Fruit fly (Drosophila melanogaster): Measurements from ENCODE around the gene cold.

The cold gene

DNA sequence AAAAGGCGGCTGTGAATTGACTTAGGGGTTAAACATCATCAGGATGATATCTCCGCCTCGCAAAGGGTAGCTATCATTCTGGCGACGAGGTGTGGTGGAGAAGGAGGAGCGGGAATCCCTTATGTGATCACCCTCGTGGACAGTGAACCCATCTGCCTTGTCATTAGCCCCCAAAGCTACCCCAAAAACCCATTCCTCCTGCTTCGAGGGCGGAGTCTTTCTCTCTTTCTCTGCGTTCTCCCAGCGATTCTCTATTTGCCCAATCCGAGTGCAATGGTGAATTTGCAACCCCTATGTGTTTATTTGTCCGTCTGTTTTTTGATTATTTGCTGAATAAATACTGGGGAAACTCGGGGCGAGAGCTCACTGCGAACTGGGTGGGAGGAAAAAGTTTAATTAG lies 11.2 kb downstream of the cold start:
- TF ChIP-seq dmrt93B (GFP tag; optimal IDR thresholded peaks at IDR 0.05) (no peak), Myc (optimal IDR thresholded peaks at IDR 0.05) (no peak), Hr83 (GFP tag; optimal IDR thresholded peaks at IDR 0.05; ENCODE audit: poor library complexity, severe bottlenecking) (no peak), Dfd (GFP tag; optimal IDR thresholded peaks at IDR 0.05) (no peak), Dif (GFP tag; optimal IDR thresholded peaks at IDR 0.05; ENCODE audit: partially characterized antibody) (no peak), fru (GFP tag; optimal IDR thresholded peaks at IDR 0.05) (no peak), Vsx2 (GFP tag; optimal IDR thresholded peaks at IDR 0.05; ENCODE audit: partially characterized antibody) (peak; percentile 41)

DNA sequence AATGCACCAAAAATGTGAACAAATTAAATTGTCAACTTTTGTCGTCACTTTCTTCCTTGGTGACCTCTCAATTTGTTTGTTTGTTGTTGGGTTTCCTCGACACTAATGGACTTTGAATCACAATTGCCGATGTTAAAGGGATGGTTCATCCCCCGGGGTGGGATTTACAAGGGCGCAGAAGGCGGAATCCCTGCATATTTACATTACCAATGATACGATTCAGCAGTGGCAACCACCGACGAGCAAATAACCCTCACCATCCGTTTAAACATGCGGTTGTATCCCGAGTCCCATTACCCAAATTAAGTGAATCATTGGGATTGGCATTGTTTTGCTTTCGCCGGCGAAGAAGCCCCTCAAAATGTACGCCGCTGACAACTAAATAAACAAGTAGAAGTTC lies 17.4 kb downstream of the cold start:
- TF ChIP-seq woc (GFP tag; optimal IDR thresholded peaks at IDR 0.05) = no peak
- no peak for TF ChIP-seq Hnf4 (GFP tag; optimal IDR thresholded peaks at IDR 0.05)
- TF ChIP-seq jim (GFP tag; optimal IDR thresholded peaks at IDR 0.05) = no peak
- TF ChIP-seq Vsx2 (GFP tag; optimal IDR thresholded peaks at IDR 0.05; ENCODE audit: partially characterized antibody) = no peak

DNA sequence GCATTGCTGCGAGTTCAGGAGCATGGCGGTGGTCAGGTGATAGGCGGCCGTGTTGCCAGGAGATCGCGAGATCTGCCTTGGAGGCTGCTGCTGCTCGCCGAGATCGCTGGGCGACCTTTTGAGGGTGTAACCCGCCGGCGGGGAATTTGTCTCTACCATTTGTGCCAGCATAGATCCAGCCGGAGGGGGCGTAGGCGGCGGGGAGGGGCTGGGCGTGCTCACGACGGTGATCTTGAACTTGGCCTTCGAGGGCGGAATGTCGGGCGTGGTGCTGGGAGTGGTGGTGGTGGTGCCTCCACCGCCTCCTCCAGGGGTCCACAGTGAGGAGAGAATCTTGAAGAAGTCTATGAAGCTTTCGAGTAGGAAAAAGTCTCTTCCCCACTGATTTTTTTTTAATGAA lies 20.0 kb downstream of the cold start:
- TF ChIP-seq woc (GFP tag; optimal IDR thresholded peaks at IDR 0.05) = no peak
- no peak for TF ChIP-seq CG32264 (GFP tag; optimal IDR thresholded peaks at IDR 0.05)
- TF ChIP-seq Vsx2 (GFP tag; optimal IDR thresholded peaks at IDR 0.05; ENCODE audit: partially characterized antibody) = no peak
- TF ChIP-seq Dfd (GFP tag; optimal IDR thresholded peaks at IDR 0.05) = peak; percentile 91

DNA sequence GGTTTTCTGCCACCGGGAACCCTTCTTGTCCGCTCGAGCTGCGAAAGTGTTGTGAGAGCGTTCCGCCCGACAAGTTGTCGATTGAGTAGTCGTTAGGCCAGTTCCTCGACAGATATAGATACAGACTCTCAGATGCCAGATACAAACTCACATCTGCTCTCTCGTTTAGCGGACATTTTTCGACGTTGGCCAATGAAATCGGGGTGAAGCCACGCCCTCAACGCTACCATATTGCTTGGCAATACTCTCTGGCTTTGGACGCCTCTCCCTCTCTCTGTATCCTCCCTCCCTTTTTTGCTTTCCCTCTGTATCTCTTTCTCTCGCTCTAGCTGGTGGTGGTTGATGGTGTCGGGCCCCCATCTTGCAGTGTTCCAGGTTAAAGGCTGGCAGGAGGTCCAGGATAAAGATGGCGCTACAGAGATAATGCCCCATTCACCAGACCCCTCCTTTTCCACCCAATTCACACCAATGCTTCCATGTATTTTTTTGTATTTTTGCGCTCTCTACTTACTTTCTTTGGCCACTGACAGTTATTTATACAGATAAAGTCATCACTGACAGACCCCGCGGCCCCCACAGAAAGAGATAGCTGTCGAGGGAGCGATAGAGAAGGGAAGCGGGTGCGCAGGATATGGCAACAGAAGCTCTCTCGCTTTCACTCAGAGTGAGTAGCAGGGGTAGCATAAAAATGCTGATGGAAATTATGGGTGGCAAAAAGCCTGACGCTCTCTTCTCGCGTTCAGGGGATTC lies 20.7 kb downstream of the cold start, which contains the start of gene Gsc:
Gsc (minus strand) TSS at position 51 of the 750 bp plus-strand sequence.
- TF ChIP-seq Dif (GFP tag; optimal IDR thresholded peaks at IDR 0.05; ENCODE audit: partially characterized antibody) = peak; percentile 87
- peak; percentile 66 to 85 for TF ChIP-seq dl (GFP tag; optimal IDR thresholded peaks at IDR 0.05; ENCODE audit: insufficient read depth in 1 of 2, partially characterized antibody in 2 of 2)
- TF ChIP-seq CrebA (GFP tag; optimal IDR thresholded peaks at IDR 0.05; ENCODE audit: borderline replicate concordance) = no peak

DNA sequence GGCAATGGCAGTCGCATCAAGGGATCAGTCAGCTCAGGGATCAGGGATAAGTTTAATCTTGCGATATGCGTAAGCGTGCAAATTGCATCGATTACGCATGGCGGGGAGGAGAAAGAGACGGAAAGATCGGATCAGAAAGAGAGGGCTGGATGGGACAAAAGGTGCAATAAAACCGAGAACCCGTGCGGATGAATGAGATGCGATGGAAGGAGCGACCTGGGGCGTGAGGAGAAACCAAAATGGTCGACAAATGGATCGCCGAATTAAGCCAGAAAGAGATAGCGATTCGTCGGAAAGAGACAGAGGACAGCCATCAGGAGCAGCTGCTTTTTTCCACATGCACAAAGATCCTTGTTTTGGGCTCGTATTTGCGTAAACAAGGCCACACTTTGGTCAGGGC lies 23.7 kb downstream of the cold start:
- no peak for TF ChIP-seq dl (GFP tag; optimal IDR thresholded peaks at IDR 0.05; ENCODE audit: insufficient read depth in 1 of 2, partially characterized antibody in 2 of 2)
- peak; percentile 12 for TF ChIP-seq jim (GFP tag; optimal IDR thresholded peaks at IDR 0.05)
- TF ChIP-seq usp (GFP tag; optimal IDR thresholded peaks at IDR 0.05) = no peak
- TF ChIP-seq h (GFP tag; optimal IDR thresholded peaks at IDR 0.05) = no peak
- no peak for TF ChIP-seq woc (GFP tag; optimal IDR thresholded peaks at IDR 0.05)
- TF ChIP-seq GATAd (GFP tag; optimal IDR thresholded peaks at IDR 0.05) = no peak
- no peak for TF ChIP-seq Mio (GFP tag; optimal IDR thresholded peaks at IDR 0.05)

DNA sequence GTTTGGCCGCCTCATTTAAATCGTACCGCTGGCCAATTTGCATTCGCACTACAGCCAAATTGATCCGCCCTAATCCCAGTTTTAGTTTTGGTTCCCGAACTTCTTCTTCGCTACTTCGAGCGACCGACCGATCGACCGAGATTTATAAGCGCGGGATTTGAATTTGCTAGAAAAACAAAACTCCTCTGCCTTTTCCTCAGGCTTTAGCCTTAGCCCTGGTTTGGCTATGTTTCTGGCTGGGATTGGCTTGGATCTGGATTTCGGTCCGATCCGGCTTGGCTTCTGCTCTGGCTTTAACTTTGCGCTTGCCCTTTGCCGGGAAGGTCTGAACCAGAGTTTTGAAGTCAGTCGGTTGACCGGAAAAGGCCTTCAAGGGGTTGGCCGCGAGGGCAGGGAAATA lies 27.8 kb downstream of the cold start:
- TF ChIP-seq N (GFP tag; optimal IDR thresholded peaks at IDR 0.05) (no peak), dl (GFP tag; optimal IDR thresholded peaks at IDR 0.05; ENCODE audit: insufficient read depth in 1 of 2, partially characterized antibody in 2 of 2) (no peak), Hnf4 (GFP tag; optimal IDR thresholded peaks at IDR 0.05) (no peak), rgr (GFP tag; optimal IDR thresholded peaks at IDR 0.05) (no peak), tai (GFP tag; optimal IDR thresholded peaks at IDR 0.05) (no peak), Rel (GFP tag; optimal IDR thresholded peaks at IDR 0.05) (no peak), Rel (tag; optimal IDR thresholded peaks at IDR 0.05) (no peak), brk (GFP tag; optimal IDR thresholded peaks at IDR 0.05) (no peak), Dfd (GFP tag; optimal IDR thresholded peaks at IDR 0.05) (no peak), Abd-B (GFP tag; optimal IDR thresholded peaks at IDR 0.05) (no peak), fru (GFP tag; optimal IDR thresholded peaks at IDR 0.05) (no peak), CrebA (GFP tag; optimal IDR thresholded peaks at IDR 0.05; ENCODE audit: borderline replicate concordance) (no peak), foxo (GFP tag; optimal IDR thresholded peaks at IDR 0.05) (no peak), jim (GFP tag; optimal IDR thresholded peaks at IDR 0.05) (no peak), pan (optimal IDR thresholded peaks at IDR 0.05) (no peak), CG32264 (GFP tag; optimal IDR thresholded peaks at IDR 0.05) (no peak), usp (GFP tag; optimal IDR thresholded peaks at IDR 0.05) (no peak)

dm6 chr2L:602439-602879 lies 28.4 kb downstream of the cold start, which contains the start of gene CG13689:
Gene CG13689 (plus strand): TSS chr2L:602813.
- TF ChIP-seq sv (GFP tag; optimal IDR thresholded peaks at IDR 0.05) (peak; percentile 42), tai (GFP tag; optimal IDR thresholded peaks at IDR 0.05) (peak; percentile 76), N (GFP tag; optimal IDR thresholded peaks at IDR 0.05) (no peak), lola (GFP tag; optimal IDR thresholded peaks at IDR 0.05) (no peak), CG32264 (GFP tag; optimal IDR thresholded peaks at IDR 0.05) (no peak), jim (GFP tag; optimal IDR thresholded peaks at IDR 0.05) (no peak), Hr83 (GFP tag; optimal IDR thresholded peaks at IDR 0.05; ENCODE audit: poor library complexity, severe bottlenecking) (peak; percentile 15), Dfd (GFP tag; optimal IDR thresholded peaks at IDR 0.05) (no peak), dmrt93B (GFP tag; optimal IDR thresholded peaks at IDR 0.05) (peak; percentile 25), OdsH (GFP tag; optimal IDR thresholded peaks at IDR 0.05) (peak; percentile 51), Sp1 (GFP tag; optimal IDR thresholded peaks at IDR 0.05) (no peak), Vsx2 (GFP tag; optimal IDR thresholded peaks at IDR 0.05; ENCODE audit: partially characterized antibody) (no peak), Rel (GFP tag; optimal IDR thresholded peaks at IDR 0.05) (no peak), Rel (tag; optimal IDR thresholded peaks at IDR 0.05) (no peak), woc (GFP tag; optimal IDR thresholded peaks at IDR 0.05) (no peak), psq (GFP tag; optimal IDR thresholded peaks at IDR 0.05) (peak; percentile 34), pan (optimal IDR thresholded peaks at IDR 0.05) (no peak), CrebA (GFP tag; optimal IDR thresholded peaks at IDR 0.05; ENCODE audit: borderline replicate concordance) (no peak), usp (GFP tag; optimal IDR thresholded peaks at IDR 0.05) (no peak), Jra (GFP tag; optimal IDR thresholded peaks at IDR 0.05) (peak; percentile 38), dl (GFP tag; optimal IDR thresholded peaks at IDR 0.05; ENCODE audit: insufficient read depth in 1 of 2, partially characterized antibody in 2 of 2) (no peak), fru (GFP tag; optimal IDR thresholded peaks at IDR 0.05) (peak; percentile 45)
